Fruit fly (Drosophila melanogaster): ENCODE results near the gene Hers.

Gene Hers

DNA sequence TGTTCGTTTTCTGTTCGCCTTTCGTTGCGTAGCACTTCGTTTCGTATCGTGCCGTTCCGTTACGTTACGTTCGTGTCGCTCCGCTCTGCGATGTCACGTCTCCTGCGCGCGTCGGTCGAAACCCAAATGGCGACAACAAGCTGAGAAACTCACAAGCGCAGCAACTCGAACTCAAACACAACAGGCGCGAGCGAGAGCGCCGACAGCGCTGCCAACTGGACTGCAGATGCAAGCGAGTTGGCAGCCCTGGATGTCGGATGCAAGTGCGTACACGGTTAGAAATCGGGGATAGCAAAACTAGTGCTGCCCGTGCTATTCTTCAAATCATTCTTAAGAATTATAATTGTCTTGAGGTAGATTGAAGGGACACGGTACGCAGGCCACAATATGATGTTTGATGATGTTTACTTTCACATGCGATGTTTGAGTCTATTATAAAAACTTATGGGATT, 17.6 kb upstream of the Hers start (continued):
- TF ChIP-seq CG8290 (GFP tag; optimal IDR thresholded peaks at IDR 0.05) (peak; percentile 76), CG8290 (tag; optimal IDR thresholded peaks at IDR 0.05) (peak in 1 of 2 experiments; percentile 88), tio (GFP tag; optimal IDR thresholded peaks at IDR 0.05) (peak; percentile 61), cwo (GFP tag; optimal IDR thresholded peaks at IDR 0.05) (peak; percentile 24), CG33557 (GFP tag; optimal IDR thresholded peaks at IDR 0.05) (peak; percentile 0), CG17385 (GFP tag; optimal IDR thresholded peaks at IDR 0.05) (peak; percentile 55), CG1024 (GFP tag; IDR thresholded peaks at IDR 0.05) (peak; percentile 54), CG6791 (GFP tag; IDR thresholded peaks at IDR 0.05; ENCODE audit: partially characterized antibody) (peak; percentile 69; the same call in 2 of the 3 replicates), D (optimal IDR thresholded peaks at IDR 0.05) (no peak), D (GFP tag; optimal IDR thresholded peaks at IDR 0.05) (peak; percentile 12), CG2875 (GFP tag; optimal IDR thresholded peaks at IDR 0.05) (peak; percentile 38), CG10431 (GFP tag; optimal IDR thresholded peaks at IDR 0.05) (no peak), Mrtf (GFP tag; IDR thresholded peaks at IDR 0.05) (peak; percentile 69; the same call in 2 of the 3 replicates), luna (GFP tag; optimal IDR thresholded peaks at IDR 0.05) (peak; percentile 51), pum (GFP tag; optimal IDR thresholded peaks at IDR 0.05) (peak; percentile 75), CG11696 (GFP tag; IDR thresholded peaks at IDR 0.05) (no peak), CG4820 (GFP tag; optimal IDR thresholded peaks at IDR 0.05) (peak; percentile 71), Xbp1 (GFP tag; optimal IDR thresholded peaks at IDR 0.05) (peak; percentile 84), so (GFP tag; IDR thresholded peaks at IDR 0.05) (peak; percentile 78), otp (GFP tag; IDR thresholded peaks at IDR 0.05) (peak; percentile 64; the same call in 2 of the 3 replicates), dpn (GFP tag; optimal IDR thresholded peaks at IDR 0.05) (peak; percentile 75 to 76), Ets65A (GFP tag) (peak; percentile 98), Ada2b (GFP tag; IDR thresholded peaks at IDR 0.05) (peak; percentile 76), dati (GFP tag; IDR thresholded peaks at IDR 0.05) (peak; percentile 57; the same call in 1 of the 2 replicates), CG17328 (GFP tag; IDR thresholded peaks at IDR 0.05) (peak; percentile 73), exex (tag; optimal IDR thresholded peaks at IDR 0.05) (no peak), sob (GFP tag; IDR thresholded peaks at IDR 0.05) (peak; percentile 65), CG3163 (GFP tag; optimal IDR thresholded peaks at IDR 0.05) (peak; percentile 49), CG12236 (GFP tag; optimal IDR thresholded peaks at IDR 0.05) (peak; percentile 48), Dbx (GFP tag; IDR thresholded peaks at IDR 0.05) (peak; percentile 84), CG17359 (tag; optimal IDR thresholded peaks at IDR 0.05) (peak; percentile 66), Stat92E (GFP tag; optimal IDR thresholded peaks at IDR 0.05) (peak in 1 of 3 experiments; percentile 24), Lhr (GFP tag; optimal IDR thresholded peaks at IDR 0.05) (peak; percentile 48), CG10654 (GFP tag; optimal IDR thresholded peaks at IDR 0.05) (peak; percentile 57), Ravus (GFP tag; IDR thresholded peaks at IDR 0.05) (no peak; the same call in 1 of the 2 replicates), HmgD (GFP tag; optimal IDR thresholded peaks at IDR 0.05) (peak; percentile 76), Taf1 (GFP tag; IDR thresholded peaks at IDR 0.05) (no peak), CG6765 (GFP tag; optimal IDR thresholded peaks at IDR 0.05) (peak; percentile 8), Max (GFP tag; optimal IDR thresholded peaks at IDR 0.05) (peak; percentile 43), CG17568 (GFP tag; optimal IDR thresholded peaks at IDR 0.05) (no peak), ham (GFP tag; IDR thresholded peaks at IDR 0.05) (no peak), CG8089 (GFP tag; optimal IDR thresholded peaks at IDR 0.05) (peak; percentile 70), CG16779 (GFP tag; IDR thresholded peaks at IDR 0.05) (peak; percentile 33; the same call in 1 of the 2 replicates), Blimp-1 (GFP tag; optimal IDR thresholded peaks at IDR 0.05) (peak; percentile 45), Pdp1 (GFP tag; optimal IDR thresholded peaks at IDR 0.05) (peak; percentile 67 to 73), sr (GFP tag; IDR thresholded peaks at IDR 0.05) (peak; percentile 17; the same call in 1 of the 3 replicates), CG6689 (GFP tag; IDR thresholded peaks at IDR 0.05) (peak; percentile 64; the same call in 1 of the 2 replicates), CG12104 (GFP tag; optimal IDR thresholded peaks at IDR 0.05) (peak; percentile 44), pita (GFP tag; optimal IDR thresholded peaks at IDR 0.05) (no peak), Kr (GFP tag; optimal IDR thresholded peaks at IDR 0.05) (no peak), Lpt (GFP tag; optimal IDR thresholded peaks at IDR 0.05) (no peak)
